Worm (Caenorhabditis elegans) whole organism, young adult: ENCODE measurements around the gene C16D9.9.
A peak's percentile ranks its signal among the peaks of the same experiment; 100 is the strongest.

Experiments
- F52B5.7 ChIP-seq: sonication (generic microtip); optimal IDR thresholded peaks from 2 replicates; lab custom pipeline; 2016; ENCODE audit warnings: mild to moderate bottlenecking, missing genetic modification characterization, missing compliant biosample characterization
- K11D2.4 ChIP-seq: fragments of 200-800 bp; sonication (Bioruptor generic); IDR thresholded peaks from 2 replicates; pipeline ENCODE4 v1.3.6; 2022; ENCODE audit warnings: missing genetic modification reagents, missing genetic modification characterization, missing compliant biosample characterization
- T26A5.8 ChIP-seq: sonication (generic microtip); optimal IDR thresholded peaks from 2 replicates; lab custom pipeline; 2016; ENCODE audit warnings: missing genetic modification characterization, missing compliant biosample characterization
- ZK185.1 ChIP-seq: sonication (generic microtip); optimal IDR thresholded peaks from 2 replicates; lab custom pipeline; 2016; ENCODE audit warnings: mild to moderate bottlenecking, missing genetic modification characterization, missing compliant biosample characterization; ENCODE audit not compliant: poor library complexity, severe bottlenecking
- aptf-3 ChIP-seq: fragments of 200-800 bp; sonication (Bioruptor generic); IDR thresholded peaks from 2 replicates; pipeline ENCODE4 v1.3.6; 2022; ENCODE audit warnings: missing genetic modification characterization, missing compliant biosample characterization
- attf-3 ChIP-seq: fragments of 200-800 bp; sonication (Bioruptor generic); conservative IDR thresholded peaks from 2 replicates; pipeline ENCODE4 v1.3.6; 2022; ENCODE audit warnings: missing genetic modification reagents, missing genetic modification characterization, missing compliant biosample characterization
- attf-5 ChIP-seq: fragments of 200-800 bp; sonication (Bioruptor generic); optimal IDR thresholded peaks from 2 replicates; lab custom pipeline; 2018; ENCODE audit warnings: mild to moderate bottlenecking, missing genetic modification characterization, missing compliant biosample characterization
- attf-6 ChIP-seq: fragments of 200-800 bp; sonication (Bioruptor generic); IDR thresholded peaks from 2 replicates; pipeline ENCODE4 v1.3.6; 2022; ENCODE audit warnings: missing genetic modification reagents, missing genetic modification characterization, missing compliant biosample characterization
- cebp-2 ChIP-seq: fragments of 200-800 bp; sonication (Bioruptor generic); IDR thresholded peaks from 2 replicates; pipeline ENCODE4 v1.3.6; 2022; ENCODE audit warnings: missing genetic modification characterization, missing compliant biosample characterization
- ceh-40 ChIP-seq: fragments of 200-800 bp; sonication (Bioruptor generic); IDR thresholded peaks from 2 replicates; pipeline ENCODE4 v1.3.6; 2022; ENCODE audit warnings: missing genetic modification characterization, missing compliant biosample characterization
- ceh-79 ChIP-seq: sonication (generic microtip); optimal IDR thresholded peaks from 2 replicates; lab custom pipeline; 2017; ENCODE audit warnings: mild to moderate bottlenecking, missing genetic modification characterization, missing compliant biosample characterization
- dox-1 ChIP-seq: fragments of 200-800 bp; sonication (Bioruptor generic); IDR thresholded peaks from 2 replicates; pipeline ENCODE4 v1.3.6; 2022; ENCODE audit warnings: missing genetic modification reagents, missing genetic modification characterization, missing compliant biosample characterization
- dpff-1 ChIP-seq: sonication (generic microtip); optimal IDR thresholded peaks from 2 replicates; lab custom pipeline; 2017; ENCODE audit warnings: mild to moderate bottlenecking, missing genetic modification characterization, missing compliant biosample characterization
- dpl-1 ChIP-seq: fragments of 150-350 bp; optimal IDR thresholded peaks from 2 replicates; lab custom pipeline; 2014; ENCODE audit warnings: missing biosample characterization, missing genetic modification reagents, missing genetic modification characterization
- egrh-3 ChIP-seq: fragments of 200-800 bp; sonication (Bioruptor generic); IDR thresholded peaks from 2 replicates; pipeline ENCODE4 v1.3.6; 2022; ENCODE audit warnings: missing genetic modification reagents, missing genetic modification characterization, missing compliant biosample characterization
- him-1 ChIP-seq: sonication (generic microtip); optimal IDR thresholded peaks from 2 replicates; lab custom pipeline; 2016; ENCODE audit warnings: missing genotype, missing genetic modification reagents, missing genetic modification characterization, missing compliant biosample characterization
- hrde-1 ChIP-seq: sonication (generic microtip); optimal IDR thresholded peaks from 2 replicates; lab custom pipeline; 2016; ENCODE audit warnings: missing genetic modification characterization, mild to moderate bottlenecking, missing compliant biosample characterization, moderate library complexity, missing genotype, missing genetic modification reagents, borderline replicate concordance
- hsf-1 ChIP-seq: fragments of 200-800 bp; sonication (Bioruptor generic); IDR thresholded peaks from 2 replicates; pipeline ENCODE4 v1.3.6; 2022; ENCODE audit warnings: missing genetic modification reagents, missing genetic modification characterization, missing compliant biosample characterization
- lin-26 ChIP-seq: fragments of 200-800 bp; sonication (Bioruptor generic); IDR thresholded peaks from 2 replicates; pipeline ENCODE4 v1.3.6; 2022; ENCODE audit warnings: missing genetic modification reagents, missing genetic modification characterization, missing compliant biosample characterization
- madf-3 ChIP-seq: fragments of 200-800 bp; sonication (Bioruptor generic); IDR thresholded peaks from 2 replicates; pipeline ENCODE4 v1.3.6; 2022; ENCODE audit warnings: missing genetic modification reagents, missing genetic modification characterization, missing compliant biosample characterization
- madf-6 ChIP-seq: fragments of 200-800 bp; sonication (Bioruptor generic); IDR thresholded peaks from 2 replicates; pipeline ENCODE4 v1.3.6; 2022; ENCODE audit warnings: missing genetic modification reagents, missing genetic modification characterization, missing compliant biosample characterization
- madf-8 ChIP-seq: fragments of 200-800 bp; sonication (Bioruptor generic); conservative IDR thresholded peaks from 2 replicates; pipeline ENCODE4 v1.3.6; 2022; ENCODE audit warnings: missing genetic modification reagents, missing genetic modification characterization, missing compliant biosample characterization
- mes-4 ChIP-seq: sonication (generic microtip); optimal IDR thresholded peaks from 2 replicates; lab custom pipeline; 2016; ENCODE audit warnings: missing genotype, missing genetic modification characterization, missing compliant biosample characterization
- nfya-1 ChIP-seq: sonication (generic microtip); optimal IDR thresholded peaks from 2 replicates; lab custom pipeline; 2017; ENCODE audit warnings: antibody characterized with exemption, missing compliant biosample characterization, missing genetic modification characterization, borderline replicate concordance; ENCODE audit not compliant: insufficient read depth
- nfyb-1 ChIP-seq: fragments of 200-800 bp; sonication (Bioruptor generic); IDR thresholded peaks from 2 replicates; pipeline ENCODE4 v1.3.6; 2022; ENCODE audit warnings: missing genetic modification reagents, missing genetic modification characterization, missing compliant biosample characterization
- nhr-80 ChIP-seq: sonication (generic microtip); optimal IDR thresholded peaks from 2 replicates; lab custom pipeline; 2016; ENCODE audit warnings: missing genetic modification characterization, missing compliant biosample characterization
- sdz-38 ChIP-seq: sonication (generic microtip); optimal IDR thresholded peaks from 2 replicates; lab custom pipeline; 2016; ENCODE audit warnings: missing genotype, missing genetic modification characterization, missing compliant biosample characterization
- sea-2 ChIP-seq: fragments of 200-800 bp; sonication (Bioruptor generic); IDR thresholded peaks from 2 replicates; pipeline ENCODE4 v1.3.6; 2022; ENCODE audit warnings: missing genetic modification characterization, missing compliant biosample characterization
- snpc-1.1 ChIP-seq: sonication (generic microtip); optimal IDR thresholded peaks from 2 replicates; lab custom pipeline; 2017; ENCODE audit warnings: missing genetic modification characterization, mild to moderate bottlenecking, missing compliant biosample characterization, antibody characterized with exemption, moderate library complexity, missing genotype, missing genetic modification reagents; ENCODE audit not compliant: insufficient read depth
- snpc-3.4 ChIP-seq: sonication (generic microtip); optimal IDR thresholded peaks from 2 replicates; lab custom pipeline; 2017; ENCODE audit warnings: missing genetic modification characterization, mild to moderate bottlenecking, missing compliant biosample characterization, antibody characterized with exemption, moderate library complexity, missing genotype, missing genetic modification reagents
- sptf-2 ChIP-seq: fragments of 200-800 bp; sonication (Bioruptor generic); optimal IDR thresholded peaks from 2 replicates; lab custom pipeline; 2018; ENCODE audit warnings: mild to moderate bottlenecking, missing genetic modification characterization, missing compliant biosample characterization
- tbp1 ChIP-seq: fragments of 200-800 bp; sonication (Bioruptor generic); optimal IDR thresholded peaks from 2 replicates; lab custom pipeline; 2018; ENCODE audit warnings: mild to moderate bottlenecking, missing genetic modification characterization, missing compliant biosample characterization
- unc-130 ChIP-seq: sonication (generic microtip); optimal IDR thresholded peaks from 2 replicates; lab custom pipeline; 2016; ENCODE audit warnings: missing genetic modification reagents, missing genetic modification characterization, missing compliant biosample characterization
- zfh-2 ChIP-seq: fragments of 200-800 bp; sonication (Bioruptor generic); conservative IDR thresholded peaks from 2 replicates; pipeline ENCODE4 v1.3.6; 2022; ENCODE audit warnings: missing genetic modification reagents, missing genetic modification characterization, missing compliant biosample characterization
- ztf-6 ChIP-seq: fragments of 200-800 bp; sonication (Bioruptor generic); IDR thresholded peaks from 2 replicates; pipeline ENCODE4 v1.3.6; 2022; ENCODE audit warnings: missing genetic modification reagents, missing genetic modification characterization, missing compliant biosample characterization

The C16D9.9 gene

DNA sequence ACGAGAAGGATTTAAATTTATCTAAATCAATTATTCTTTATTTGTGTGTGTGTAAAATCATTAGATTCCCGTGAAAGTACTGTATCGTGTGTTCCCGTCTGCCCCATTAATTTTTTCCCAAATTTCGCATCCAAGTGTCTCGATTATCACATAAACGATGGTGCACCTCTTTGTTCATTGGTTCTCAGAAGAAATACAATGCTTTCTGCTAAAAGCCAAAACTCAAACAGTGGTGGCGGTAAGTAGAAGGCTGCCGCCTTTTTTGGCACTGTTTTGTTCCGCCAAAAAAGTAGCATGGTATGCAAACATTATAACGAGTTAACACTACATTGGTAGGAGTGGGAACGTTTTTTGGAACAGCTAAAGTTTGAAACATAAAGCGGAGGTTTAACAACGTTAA, 40.6 kb upstream of the C16D9.9 start (continued):
- TF ChIP-seq F52B5.7 (tag; lab: Kevin White, UChicago) (no peak), snpc-1.1 (tag; lab: Kevin White, UChicago) (no peak), ZK185.1 (tag; lab: Kevin White, UChicago) (no peak), lin-26 (GFP tag; lab: Robert Waterston, UW) (peak; percentile 64; the same call in 1 of the 2 replicates), unc-130 (peak; percentile 17), cebp-2 (GFP tag; lab: Robert Waterston, UW) (0 out of 2 replicates have a peak, but pooled peaks have one; percentile 57), nfyb-1 (GFP tag; lab: Robert Waterston, UW) (0 out of 2 replicates have a peak, but pooled peaks have one; percentile 53), him-1 (tag; lab: Kevin White, UChicago) (peak; percentile 36), madf-6 (GFP tag; lab: Robert Waterston, UW) (peak; percentile 36; the same call in 1 of the 2 replicates), hrde-1 (tag; lab: Kevin White, UChicago) (peak; percentile 80), ceh-79 (tag; lab: Kevin White, UChicago) (peak; percentile 28), mes-4 (tag; lab: Kevin White, UChicago) (no peak), zfh-2 (GFP tag; lab: Robert Waterston, UW) (no peak), dox-1 (GFP tag; lab: Robert Waterston, UW) (no peak), hsf-1 (peak; percentile 72; the same call in 1 of the 2 replicates), sea-2 (GFP tag; lab: Robert Waterston, UW) (no peak)

DNA sequence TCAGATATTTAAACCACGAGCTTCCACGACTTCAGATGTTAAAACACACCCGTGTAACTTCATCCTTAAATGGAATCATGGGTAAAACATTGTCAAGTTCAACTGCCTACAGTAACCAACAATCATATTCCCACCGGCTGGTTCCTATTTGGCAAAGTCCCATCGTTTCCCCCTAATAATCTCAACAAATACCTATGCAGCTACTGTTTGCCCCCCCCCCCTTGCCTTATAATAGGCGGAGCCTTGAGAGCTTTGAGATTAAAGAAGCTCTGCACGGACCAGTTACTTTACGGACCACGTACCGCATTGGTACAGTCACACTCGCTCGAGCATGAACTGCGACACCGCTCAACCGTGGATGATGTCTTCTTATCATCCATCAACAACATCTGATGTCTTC, 39.4 kb upstream of the C16D9.9 start, which contains the start of gene pax-1:
Gene pax-1, plus strand, starts transcription at position 301 of the 400 bp plus-strand sequence.
- TF ChIP-seq aptf-3 (GFP tag; lab: Robert Waterston, UW) (no peak), dox-1 (GFP tag; lab: Robert Waterston, UW) (no peak), egrh-3 (GFP tag; lab: Robert Waterston, UW) (no peak), attf-6 (GFP tag; lab: Robert Waterston, UW) (no peak), dpff-1 (tag; lab: Kevin White, UChicago) (no peak), attf-3 (no peak), attf-5 (GFP tag; lab: Kevin White, UChicago) (no peak)

- TF ChIP-seq ztf-6 (no peak), madf-8 (GFP tag; lab: Robert Waterston, UW) (no peak), zfh-2 (GFP tag; lab: Robert Waterston, UW) (no peak), madf-3 (GFP tag; lab: Robert Waterston, UW) (no peak), nhr-80 (no peak), madf-6 (GFP tag; lab: Robert Waterston, UW) (no peak), sdz-38 (no peak), sptf-2 (GFP tag; lab: Kevin White, UChicago) (no peak), attf-5 (GFP tag; lab: Kevin White, UChicago) (no peak), T26A5.8 (tag; lab: Kevin White, UChicago) (no peak), K11D2.4 (GFP tag; lab: Robert Waterston, UW) (no peak), hrde-1 (tag; lab: Kevin White, UChicago) (no peak), snpc-3.4 (tag; lab: Kevin White, UChicago) (no peak), nfya-1 (tag; lab: Kevin White, UChicago) (no peak), tbp1 (no peak), ceh-40 (no peak), dpl-1 (GFP tag; lab: Kevin White, UChicago) (no peak), ceh-79 (tag; lab: Kevin White, UChicago) (no peak)
- TF ChIP-seq, all 124 proteins: peak for 0
Measured at ce11 chrV:8226812-8227211, 37.2 kb upstream of the C16D9.9 start, which contains the start of gene K07C11.10. TSS of gene K07C11.10 (minus strand) at chrV:8226912.
